Worm (Caenorhabditis elegans) whole organism, young adult: ENCODE data around the gene maph-1.3.

Experiments used
- B0336.3 ChIP-seq: fragments of 200-800 bp; sonication (Bioruptor generic); IDR thresholded peaks from 2 replicates; pipeline ENCODE4 v1.3.6; 2022; ENCODE audit warnings: missing genetic modification characterization, missing compliant biosample characterization
- C06A6.2 ChIP-seq: fragments of 200-800 bp; sonication (Bioruptor generic); conservative IDR thresholded peaks from 2 replicates; pipeline ENCODE4 v1.3.6; 2022; ENCODE audit warnings: missing genetic modification characterization, missing compliant biosample characterization
- D2030.7 ChIP-seq: fragments of 200-800 bp; sonication (Bioruptor generic); IDR thresholded peaks from 2 replicates; pipeline ENCODE4 v1.3.6; 2022; ENCODE audit warnings: missing genetic modification reagents, missing genetic modification characterization, missing compliant biosample characterization
- F22D6.2 ChIP-seq: sonication (generic microtip); optimal IDR thresholded peaks from 2 replicates; lab custom pipeline; 2016; ENCODE audit warnings: mild to moderate bottlenecking, missing genetic modification characterization, missing compliant biosample characterization
- F23B12.7 ChIP-seq: sonication (generic microtip); optimal IDR thresholded peaks from 2 replicates; lab custom pipeline; 2017; ENCODE audit warnings: missing genetic modification characterization, mild to moderate bottlenecking, missing compliant biosample characterization, antibody characterized with exemption, moderate library complexity; ENCODE audit not compliant: insufficient read depth
- F55B11.4 ChIP-seq: sonication (generic microtip); optimal IDR thresholded peaks from 2 replicates; lab custom pipeline; 2016; ENCODE audit warnings: missing compliant biosample characterization, missing genetic modification characterization, borderline replicate concordance; ENCODE audit not compliant: insufficient read depth
- K11D2.4 ChIP-seq: fragments of 200-800 bp; sonication (Bioruptor generic); IDR thresholded peaks from 2 replicates; pipeline ENCODE4 v1.3.6; 2022; ENCODE audit warnings: missing genetic modification reagents, missing genetic modification characterization, missing compliant biosample characterization
- T26A5.8 ChIP-seq: sonication (generic microtip); optimal IDR thresholded peaks from 2 replicates; lab custom pipeline; 2016; ENCODE audit warnings: missing genetic modification characterization, missing compliant biosample characterization
- Y56A3A.18 ChIP-seq: fragments of 200-800 bp; sonication (Bioruptor generic); IDR thresholded peaks from 2 replicates; pipeline ENCODE4 v1.3.6; 2022; ENCODE audit warnings: missing genetic modification reagents, missing genetic modification characterization, missing compliant biosample characterization
- Y95B8A.8 ChIP-seq: fragments of 200-800 bp; sonication (Bioruptor generic); IDR thresholded peaks from 2 replicates; pipeline ENCODE4 v1.3.6; 2022; ENCODE audit warnings: missing genetic modification reagents, missing genetic modification characterization, missing compliant biosample characterization
- aptf-2 ChIP-seq: fragments of 200-800 bp; sonication (Bioruptor generic); conservative IDR thresholded peaks from 2 replicates; pipeline ENCODE4 v1.3.6; 2022; ENCODE audit warnings: missing genetic modification reagents, missing genetic modification characterization, missing compliant biosample characterization
- bed-1 ChIP-seq: fragments of 200-800 bp; sonication (Bioruptor generic); IDR thresholded peaks from 2 replicates; pipeline ENCODE4 v1.3.6; 2022; ENCODE audit warnings: missing genetic modification reagents, missing genetic modification characterization, missing compliant biosample characterization
- ccch-3 ChIP-seq: fragments of 200-800 bp; sonication (Bioruptor generic); optimal IDR thresholded peaks from 2 replicates; lab custom pipeline; 2018; ENCODE audit warnings: mild to moderate bottlenecking, missing genetic modification characterization, missing compliant biosample characterization
- cebp-2 ChIP-seq: fragments of 200-800 bp; sonication (Bioruptor generic); IDR thresholded peaks from 2 replicates; pipeline ENCODE4 v1.3.6; 2022; ENCODE audit warnings: missing genetic modification characterization, missing compliant biosample characterization
- ceh-27 ChIP-seq: fragments of 200-800 bp; sonication (Bioruptor generic); optimal IDR thresholded peaks from 2 replicates; lab custom pipeline; 2018; ENCODE audit warnings: mild to moderate bottlenecking, missing genetic modification characterization, moderate library complexity, missing compliant biosample characterization
- chd-7 ChIP-seq: sonication (generic microtip); optimal IDR thresholded peaks from 2 replicates; lab custom pipeline; 2016; ENCODE audit warnings: mild to moderate bottlenecking, missing genetic modification characterization, moderate library complexity, missing compliant biosample characterization
- dox-1 ChIP-seq: fragments of 200-800 bp; sonication (Bioruptor generic); IDR thresholded peaks from 2 replicates; pipeline ENCODE4 v1.3.6; 2022; ENCODE audit warnings: missing genetic modification reagents, missing genetic modification characterization, missing compliant biosample characterization
- efl-1 ChIP-seq: fragments of 150-350 bp; optimal IDR thresholded peaks from 2 replicates; lab custom pipeline; 2014; ENCODE audit warnings: missing biosample characterization, missing genetic modification reagents, missing genetic modification characterization
- egl-18 ChIP-seq: fragments of 200-800 bp; sonication (Bioruptor generic); IDR thresholded peaks from 2 replicates; pipeline ENCODE4 v1.3.6; 2022; ENCODE audit warnings: missing genetic modification reagents, missing genetic modification characterization, missing compliant biosample characterization
- egl-44 ChIP-seq: fragments of 200-800 bp; sonication (Bioruptor generic); IDR thresholded peaks from 2 replicates; pipeline ENCODE4 v1.3.6; 2022; ENCODE audit warnings: missing genetic modification reagents, missing genetic modification characterization, missing compliant biosample characterization
- egrh-3 ChIP-seq: fragments of 200-800 bp; sonication (Bioruptor generic); IDR thresholded peaks from 2 replicates; pipeline ENCODE4 v1.3.6; 2022; ENCODE audit warnings: missing genetic modification reagents, missing genetic modification characterization, missing compliant biosample characterization
- him-1 ChIP-seq: sonication (generic microtip); optimal IDR thresholded peaks from 2 replicates; lab custom pipeline; 2016; ENCODE audit warnings: missing genotype, missing genetic modification reagents, missing genetic modification characterization, missing compliant biosample characterization
- hmg-20 ChIP-seq: fragments of 200-800 bp; sonication (Bioruptor generic); IDR thresholded peaks from 2 replicates; pipeline ENCODE4 v1.3.6; 2022; ENCODE audit warnings: missing genetic modification reagents, missing genetic modification characterization, missing compliant biosample characterization
- hsf-1 ChIP-seq: fragments of 200-800 bp; sonication (Bioruptor generic); IDR thresholded peaks from 2 replicates; pipeline ENCODE4 v1.3.6; 2022; ENCODE audit warnings: missing genetic modification reagents, missing genetic modification characterization, missing compliant biosample characterization
- lag-1 ChIP-seq: fragments of 200-800 bp; sonication (Bioruptor generic); IDR thresholded peaks from 2 replicates; pipeline ENCODE4 v1.3.6; 2022; ENCODE audit warnings: missing genetic modification reagents, missing genetic modification characterization, missing compliant biosample characterization
- lin-26 ChIP-seq: fragments of 200-800 bp; sonication (Bioruptor generic); IDR thresholded peaks from 2 replicates; pipeline ENCODE4 v1.3.6; 2022; ENCODE audit warnings: missing genetic modification reagents, missing genetic modification characterization, missing compliant biosample characterization
- lin-35 ChIP-seq, 3 experiments: fragments of 150-350 bp in 2 of 3; sonication (generic microtip) in 1 of 3; optimal IDR thresholded peaks; 2 replicates each; lab custom pipeline; 2014 to 2018; ENCODE audit warnings: missing biosample characterization in 3 of 3, missing genetic modification characterization in 3 of 3, missing genetic modification reagents in 3 of 3
- lir-1 ChIP-seq: fragments of 200-800 bp; sonication (Bioruptor generic); conservative IDR thresholded peaks from 2 replicates; pipeline ENCODE4 v1.3.6; 2022; ENCODE audit warnings: missing genetic modification reagents, missing genetic modification characterization, missing compliant biosample characterization
- madf-10 ChIP-seq: sonication (generic microtip); optimal IDR thresholded peaks from 2 replicates; lab custom pipeline; 2016; ENCODE audit warnings: mild to moderate bottlenecking, missing genetic modification characterization, missing compliant biosample characterization
- madf-3 ChIP-seq: fragments of 200-800 bp; sonication (Bioruptor generic); IDR thresholded peaks from 2 replicates; pipeline ENCODE4 v1.3.6; 2022; ENCODE audit warnings: missing genetic modification reagents, missing genetic modification characterization, missing compliant biosample characterization
- madf-6 ChIP-seq: fragments of 200-800 bp; sonication (Bioruptor generic); IDR thresholded peaks from 2 replicates; pipeline ENCODE4 v1.3.6; 2022; ENCODE audit warnings: missing genetic modification reagents, missing genetic modification characterization, missing compliant biosample characterization
- mes-4 ChIP-seq: sonication (generic microtip); optimal IDR thresholded peaks from 2 replicates; lab custom pipeline; 2016; ENCODE audit warnings: missing genotype, missing genetic modification characterization, missing compliant biosample characterization
- nfya-1 ChIP-seq: sonication (generic microtip); optimal IDR thresholded peaks from 2 replicates; lab custom pipeline; 2017; ENCODE audit warnings: antibody characterized with exemption, missing compliant biosample characterization, missing genetic modification characterization, borderline replicate concordance; ENCODE audit not compliant: insufficient read depth
- nfya-2 ChIP-seq: fragments of 200-800 bp; sonication (Bioruptor generic); IDR thresholded peaks from 2 replicates; pipeline ENCODE4 v1.3.6; 2022; ENCODE audit warnings: missing genetic modification reagents, missing genetic modification characterization, missing compliant biosample characterization
- nfyb-1 ChIP-seq: fragments of 200-800 bp; sonication (Bioruptor generic); IDR thresholded peaks from 2 replicates; pipeline ENCODE4 v1.3.6; 2022; ENCODE audit warnings: missing genetic modification reagents, missing genetic modification characterization, missing compliant biosample characterization
- sdz-38 ChIP-seq: sonication (generic microtip); optimal IDR thresholded peaks from 2 replicates; lab custom pipeline; 2016; ENCODE audit warnings: missing genotype, missing genetic modification characterization, missing compliant biosample characterization
- sea-2 ChIP-seq: fragments of 200-800 bp; sonication (Bioruptor generic); IDR thresholded peaks from 2 replicates; pipeline ENCODE4 v1.3.6; 2022; ENCODE audit warnings: missing genetic modification characterization, missing compliant biosample characterization
- snpc-3.4 ChIP-seq: sonication (generic microtip); optimal IDR thresholded peaks from 2 replicates; lab custom pipeline; 2017; ENCODE audit warnings: missing genetic modification characterization, mild to moderate bottlenecking, missing compliant biosample characterization, antibody characterized with exemption, moderate library complexity, missing genotype, missing genetic modification reagents
- tlf-1 ChIP-seq: fragments of 200-800 bp; sonication (Bioruptor generic); optimal IDR thresholded peaks from 2 replicates; lab custom pipeline; 2018; ENCODE audit warnings: mild to moderate bottlenecking, missing genetic modification characterization, missing compliant biosample characterization
- unc-62 ChIP-seq: fragments of 150-350 bp; optimal IDR thresholded peaks from 2 replicates; lab custom pipeline; 2014; ENCODE audit warnings: missing biosample characterization, missing genetic modification reagents, missing genetic modification characterization
- xnd-1 ChIP-seq: sonication (generic microtip); optimal IDR thresholded peaks from 2 replicates; lab custom pipeline; 2016; ENCODE audit warnings: missing genotype, missing genetic modification reagents, missing genetic modification characterization, missing compliant biosample characterization
- zim-3 ChIP-seq: sonication (generic microtip); optimal IDR thresholded peaks from 2 replicates; lab custom pipeline; 2017; ENCODE audit warnings: mild to moderate bottlenecking, missing genetic modification characterization, moderate library complexity, missing compliant biosample characterization
- ztf-18 ChIP-seq: sonication (generic microtip); optimal IDR thresholded peaks from 2 replicates; lab custom pipeline; 2016; ENCODE audit warnings: missing genotype, mild to moderate bottlenecking, missing genetic modification characterization, missing compliant biosample characterization
- ztf-22 ChIP-seq: fragments of 200-800 bp; sonication (Bioruptor generic); optimal IDR thresholded peaks from 2 replicates; lab custom pipeline; 2018; ENCODE audit warnings: mild to moderate bottlenecking, missing genetic modification characterization, moderate library complexity, missing compliant biosample characterization
- ztf-3 ChIP-seq: fragments of 200-800 bp; sonication (Bioruptor generic); optimal IDR thresholded peaks from 2 replicates; lab custom pipeline; 2018; ENCODE audit warnings: mild to moderate bottlenecking, missing genetic modification characterization, missing compliant biosample characterization

The maph-1.3 gene

ce11 chrIII:3814421-3814820 is 30.3 kb upstream of the maph-1.3 start (continued):
- TF ChIP-seq hsf-1, result no peak
- TF ChIP-seq, all 124 proteins: peak for 0

- TF ChIP-seq aptf-2, result no peak
- no peak for TF ChIP-seq egl-18 (GFP tag; lab: Robert Waterston, UW)
- no peak for TF ChIP-seq Y95B8A.8
- no peak for TF ChIP-seq sdz-38
- no peak for TF ChIP-seq F55B11.4 (tag; lab: Kevin White, UChicago)
- no peak for TF ChIP-seq madf-10 (tag; lab: Kevin White, UChicago)
- no peak for TF ChIP-seq mes-4 (tag; lab: Kevin White, UChicago)
- no peak for TF ChIP-seq nfya-1
- no peak for TF ChIP-seq ztf-3 (GFP tag; lab: Kevin White, UChicago)
- TF ChIP-seq nfyb-1 (GFP tag; lab: Robert Waterston, UW), result no peak
- no peak for TF ChIP-seq zim-3 (tag; lab: Kevin White, UChicago)
- TF ChIP-seq tlf-1, result no peak
- no peak for TF ChIP-seq F22D6.2 (tag; lab: Kevin White, UChicago)
- TF ChIP-seq K11D2.4, result no peak
Measured at ce11 chrIII:3819579-3819978, 25.1 kb upstream of the maph-1.3 start, which contains the start of gene dpy-27. Gene dpy-27, minus strand, starts transcription at chrIII:3819679.

- no peak for TF ChIP-seq D2030.7 (GFP tag; lab: Robert Waterston, UW)
- peak; percentile 67; the same call in 1 of the 2 replicates for TF ChIP-seq nfyb-1 (GFP tag; lab: Robert Waterston, UW)
- no peak for TF ChIP-seq nfya-2
- no peak for TF ChIP-seq unc-62 (GFP tag; lab: Kevin White, UChicago)
- TF ChIP-seq lin-26, result no peak
- no peak for TF ChIP-seq F23B12.7
- no peak for TF ChIP-seq chd-7 (tag; lab: Kevin White, UChicago)
- TF ChIP-seq K11D2.4, result no peak
- no peak for TF ChIP-seq lag-1 (GFP tag; lab: Robert Waterston, UW)
- 0 out of 2 replicates have a peak, but pooled peaks have one; percentile 29 for TF ChIP-seq egrh-3 (GFP tag; lab: Robert Waterston, UW)
- TF ChIP-seq ztf-18, result peak; percentile 40
- TF ChIP-seq cebp-2, result no peak
- 0 out of 2 replicates have a peak, but pooled peaks have one; percentile 16 for TF ChIP-seq madf-6
- TF ChIP-seq egl-44 (GFP tag; lab: Robert Waterston, UW), result no peak
- no peak for TF ChIP-seq efl-1 (GFP tag; lab: Kevin White, UChicago)
- no peak for TF ChIP-seq xnd-1 (tag; lab: Kevin White, UChicago)
- TF ChIP-seq Y95B8A.8, result no peak
- TF ChIP-seq tlf-1, result no peak
- no peak for TF ChIP-seq ztf-22 (GFP tag; lab: Kevin White, UChicago)
- no peak for TF ChIP-seq Y56A3A.18 (GFP tag; lab: Robert Waterston, UW)
- no peak for TF ChIP-seq bed-1 (GFP tag; lab: Robert Waterston, UW)
- TF ChIP-seq lir-1 (GFP tag; lab: Robert Waterston, UW), result no peak
- TF ChIP-seq hmg-20 (GFP tag; lab: Robert Waterston, UW), result no peak
- TF ChIP-seq dox-1 (GFP tag; lab: Robert Waterston, UW), result peak; percentile 80
- TF ChIP-seq snpc-3.4 (tag; lab: Kevin White, UChicago), result no peak
- no peak for TF ChIP-seq T26A5.8 (tag; lab: Kevin White, UChicago)
- no peak for TF ChIP-seq madf-3
- no peak for TF ChIP-seq ccch-3 (GFP tag; lab: Kevin White, UChicago)
- no peak for TF ChIP-seq sdz-38
- peak in 1 of 3 experiments; percentile 55 for TF ChIP-seq lin-35 (GFP tag; optimal IDR thresholded peaks at IDR 0.05; lab: Kevin White, UChicago)
- TF ChIP-seq sea-2, result no peak
- TF ChIP-seq egl-18 (GFP tag; lab: Robert Waterston, UW), result no peak
- peak; percentile 45 for TF ChIP-seq ceh-27 (GFP tag; lab: Kevin White, UChicago)
- 0 out of 2 replicates have a peak, but pooled peaks have one; percentile 26 for TF ChIP-seq C06A6.2 (GFP tag; lab: Robert Waterston, UW)
- no peak for TF ChIP-seq him-1 (tag; lab: Kevin White, UChicago)
- TF ChIP-seq nfya-1, result no peak
- no peak for TF ChIP-seq B0336.3 (GFP tag; lab: Robert Waterston, UW)
Measured at ce11 chrIII:3820134-3820533, 24.6 kb upstream of the maph-1.3 start.
